Worm (Caenorhabditis elegans) whole organism, midembryonic: Measurements from ENCODE around the gene wdr-48.

ENCODE experiments used
- T22C8.4 ChIP-seq: fragments of 200-800 bp; sonication (Bioruptor generic); IDR thresholded peaks from 2 replicates; pipeline ENCODE4 v1.3.6; 2022; ENCODE audit warnings: missing genetic modification characterization, missing compliant biosample characterization
- cog-1 ChIP-seq: sonication (generic microtip); optimal IDR thresholded peaks from 2 replicates; lab custom pipeline; 2016; ENCODE audit warnings: missing genetic modification characterization, missing compliant biosample characterization
- flt-1 ChIP-seq: fragments of 200-800 bp; sonication (Bioruptor generic); IDR thresholded peaks from 2 replicates; pipeline ENCODE4 v1.3.6; 2022; ENCODE audit warnings: missing genetic modification characterization, missing compliant biosample characterization
- klf-2 ChIP-seq: fragments of 200-800 bp; sonication (Bioruptor generic); conservative IDR thresholded peaks from 2 replicates; pipeline ENCODE4 v1.3.6; 2022; ENCODE audit warnings: missing genetic modification reagents, missing genetic modification characterization, missing compliant biosample characterization
- med-1 ChIP-seq: sonication (generic microtip); optimal IDR thresholded peaks from 2 replicates; lab custom pipeline; 2017; ENCODE audit warnings: missing genetic modification characterization, mild to moderate bottlenecking, missing compliant biosample characterization, antibody characterized with exemption, missing genetic modification reagents; ENCODE audit not compliant: insufficient read depth
- ref-1 ChIP-seq: fragments of 200-800 bp; sonication (Bioruptor generic); conservative IDR thresholded peaks from 2 replicates; pipeline ENCODE4 v1.3.6; 2022; ENCODE audit warnings: missing genetic modification reagents, missing genetic modification characterization, missing compliant biosample characterization
- tab-1 ChIP-seq: fragments of 200-800 bp; sonication (Bioruptor generic); IDR thresholded peaks from 2 replicates; pipeline ENCODE4 v1.3.6; 2022; ENCODE audit warnings: missing genetic modification characterization, missing compliant biosample characterization
- ztf-23 ChIP-seq: fragments of 200-800 bp; sonication (Bioruptor generic); IDR thresholded peaks from 2 replicates; pipeline ENCODE4 v1.3.6; 2022; ENCODE audit warnings: missing genetic modification reagents, missing genetic modification characterization, missing compliant biosample characterization
- ztf-29 ChIP-seq: fragments of 200-800 bp; sonication (Bioruptor generic); IDR thresholded peaks from 2 replicates; pipeline ENCODE4 v1.3.6; 2022; ENCODE audit warnings: missing genetic modification reagents, missing genetic modification characterization, missing compliant biosample characterization

The wdr-48 gene

ce11 chrIII:4622375-4623130, 43.9 kb downstream of the wdr-48 start, which contains the start of gene lron-5:
lron-5 (plus strand) TSS chrIII:4623029.
- no peak for TF ChIP-seq flt-1 (GFP tag; lab: Robert Waterston, UW)
- TF ChIP-seq T22C8.4 (GFP tag; lab: Robert Waterston, UW) = no peak
- no peak for TF ChIP-seq ztf-29 (GFP tag; lab: Robert Waterston, UW)
- no peak for TF ChIP-seq cog-1
- TF ChIP-seq ref-1 (GFP tag; lab: Robert Waterston, UW) = no peak
- no peak for TF ChIP-seq med-1
- no peak for TF ChIP-seq ztf-23 (GFP tag; lab: Robert Waterston, UW)
- no peak for TF ChIP-seq klf-2 (GFP tag; lab: Robert Waterston, UW)
- TF ChIP-seq tab-1 (GFP tag; lab: Robert Waterston, UW) = no peak

ce11 chrIII:4626148-4626922, 47.7 kb downstream of the wdr-48 start:
- TF ChIP-seq tab-1 (GFP tag; lab: Robert Waterston, UW) = no peak
- TF ChIP-seq klf-2 (GFP tag; lab: Robert Waterston, UW) = no peak
- TF ChIP-seq flt-1 (GFP tag; lab: Robert Waterston, UW) = no peak
- no peak for TF ChIP-seq cog-1
- no peak for TF ChIP-seq ztf-23 (GFP tag; lab: Robert Waterston, UW)
- no peak for TF ChIP-seq ref-1 (GFP tag; lab: Robert Waterston, UW)
- TF ChIP-seq med-1 = no peak
- TF ChIP-seq ztf-29 (GFP tag; lab: Robert Waterston, UW) = no peak
- TF ChIP-seq T22C8.4 (GFP tag; lab: Robert Waterston, UW) = no peak

ce11 chrIII:4628165-4628564, 49.5 kb downstream of the wdr-48 start, which contains the start of gene clec-151:
clec-151 (plus strand) TSS chrIII:4628465.
- no peak for TF ChIP-seq ztf-29 (GFP tag; lab: Robert Waterston, UW)
- TF ChIP-seq flt-1 (GFP tag; lab: Robert Waterston, UW) = no peak
- TF ChIP-seq T22C8.4 (GFP tag; lab: Robert Waterston, UW) = no peak
- TF ChIP-seq ref-1 (GFP tag; lab: Robert Waterston, UW) = no peak
- TF ChIP-seq med-1 = no peak
- TF ChIP-seq tab-1 (GFP tag; lab: Robert Waterston, UW) = no peak
- no peak for TF ChIP-seq klf-2 (GFP tag; lab: Robert Waterston, UW)
- TF ChIP-seq ztf-23 (GFP tag; lab: Robert Waterston, UW) = no peak
